Worm (Caenorhabditis elegans) whole organism, mixed stage, embryonic: ENCODE data around the gene F35E8.7.
"Not testable (repeated sequence)": the region's sequence is repeated elsewhere in the genome, so short reads cannot be mapped to it uniquely, and the experiment has no call there.

ENCODE experiments used
- blmp-1 ChIP-seq: fragments of 150-350 bp; optimal IDR thresholded peaks from 2 replicates; lab custom pipeline; 2014; ENCODE audit warnings: missing biosample characterization, missing genetic modification characterization
- elt-1 ChIP-seq: sonication (generic microtip); optimal IDR thresholded peaks from 2 replicates; lab custom pipeline; 2017; ENCODE audit warnings: missing genetic modification characterization, mild to moderate bottlenecking, missing compliant biosample characterization, antibody characterized with exemption, moderate library complexity, borderline replicate concordance; ENCODE audit not compliant: insufficient read depth
- flh-1 ChIP-seq: fragments of 200-800 bp; sonication (Bioruptor generic); optimal IDR thresholded peaks from 2 replicates; lab custom pipeline; 2018; ENCODE audit warnings: mild to moderate bottlenecking, missing genetic modification characterization, moderate library complexity, missing compliant biosample characterization
- lin-13 ChIP-seq: fragments of 150-350 bp; optimal IDR thresholded peaks from 2 replicates; lab custom pipeline; 2014; ENCODE audit warnings: missing biosample characterization, missing genetic modification characterization
- nhr-237 ChIP-seq: fragments of 150-350 bp; optimal IDR thresholded peaks from 2 replicates; lab custom pipeline; 2014; ENCODE audit warnings: missing biosample characterization, missing genetic modification characterization
- nhr-76 ChIP-seq: sonication (generic microtip); optimal IDR thresholded peaks from 2 replicates; lab custom pipeline; 2017; ENCODE audit warnings: missing biosample characterization, missing genetic modification characterization
- pha-4 ChIP-seq: fragments of 150-350 bp; optimal IDR thresholded peaks from 2 replicates; lab custom pipeline; 2018; ENCODE audit warnings: missing biosample characterization, missing genetic modification reagents, missing genetic modification characterization
- snpc-4 ChIP-seq: fragments of 150-350 bp; optimal IDR thresholded peaks from 2 replicates; lab custom pipeline; 2014; ENCODE audit warnings: missing biosample characterization, missing genetic modification characterization
- sptf-1 ChIP-seq: sonication (generic microtip); optimal IDR thresholded peaks from 2 replicates; lab custom pipeline; 2017; ENCODE audit warnings: mild to moderate bottlenecking, missing genetic modification characterization, moderate library complexity, missing compliant biosample characterization

DNA sequence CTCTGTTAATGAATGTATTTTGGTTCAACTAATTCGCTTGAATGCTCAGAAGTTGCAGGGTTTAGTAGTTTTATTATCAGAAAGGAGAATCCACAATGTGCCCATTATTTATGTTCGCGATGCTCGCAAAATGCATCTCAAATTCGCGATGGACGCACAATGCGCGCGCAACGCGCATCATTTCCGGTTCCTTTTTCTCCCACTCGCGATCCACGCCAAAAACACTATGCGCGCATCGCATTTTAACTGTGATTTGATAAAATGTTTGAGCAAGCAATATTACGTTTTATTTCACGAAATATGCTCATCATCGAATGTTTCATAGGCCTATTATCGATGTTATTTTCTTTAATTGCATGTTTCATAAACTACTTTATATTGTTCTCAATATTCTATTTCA lies 16.1 kb downstream of the F35E8.7 start, which contains the start of gene srbc-77:
- not testable (repeated sequence) for TF ChIP-seq blmp-1 (tag; lab: Kevin White, UChicago); nhr-237 (tag; lab: Kevin White, UChicago); sptf-1 (tag; lab: Kevin White, UChicago); lin-13 (tag; lab: Kevin White, UChicago); snpc-4 (tag; lab: Kevin White, UChicago); nhr-76 (tag; lab: Kevin White, UChicago); flh-1 (GFP tag; lab: Kevin White, UChicago); elt-1 (tag; lab: Kevin White, UChicago); pha-4 (tag; lab: Kevin White, UChicago)
